Worm (Caenorhabditis elegans): Measurements from ENCODE around the gene mel-11.
A peak's percentile ranks its signal among the peaks of the same experiment; 100 is the strongest.

The mel-11 gene

ce11 chrII:9311702-9312101 lies 46.6 kb upstream of the mel-11 start:
- TF ChIP-seq unc-62 (GFP tag; optimal IDR thresholded peaks at IDR 0.05) = peak; percentile 25
- no peak for TF ChIP-seq lin-13 (tag; optimal IDR thresholded peaks at IDR 0.05)
- no peak for TF ChIP-seq nhr-76 (tag; optimal IDR thresholded peaks at IDR 0.05)
- no peak for TF ChIP-seq mls-2 (tag; optimal IDR thresholded peaks at IDR 0.05)
- TF ChIP-seq nhr-237 (tag; optimal IDR thresholded peaks at IDR 0.05) = no peak
- TF ChIP-seq nhr-28 (tag; optimal IDR thresholded peaks at IDR 0.05) = no peak
- peak; percentile 98 for TF ChIP-seq ces-1 (GFP tag; optimal IDR thresholded peaks at IDR 0.05)

- peak; percentile 1 for TF ChIP-seq mls-2 (tag; optimal IDR thresholded peaks at IDR 0.05)
- TF ChIP-seq elt-1 (tag; optimal IDR thresholded peaks at IDR 0.05; ENCODE audit: borderline replicate concordance, insufficient read depth) = no peak
- no peak for TF ChIP-seq unc-120 (tag; optimal IDR thresholded peaks at IDR 0.05; ENCODE audit: poor library complexity, severe bottlenecking)
- TF ChIP-seq nhr-76 (tag; optimal IDR thresholded peaks at IDR 0.05) = no peak
- TF ChIP-seq pha-4 (tag; optimal IDR thresholded peaks at IDR 0.05) = no peak
- TF ChIP-seq bed-3 (GFP tag; optimal IDR thresholded peaks at IDR 0.05) = no peak
- peak; percentile 50 for TF ChIP-seq ces-1 (GFP tag; optimal IDR thresholded peaks at IDR 0.05)
- TF ChIP-seq sem-2 (GFP tag; optimal IDR thresholded peaks at IDR 0.05) = no peak
Measured at ce11 chrII:9313335-9313734, 45.0 kb upstream of the mel-11 start.

- no peak for TF ChIP-seq mls-2 (tag; optimal IDR thresholded peaks at IDR 0.05)
- TF ChIP-seq lsy-2 (tag; optimal IDR thresholded peaks at IDR 0.05) = no peak
Measured at ce11 chrII:9314733-9315132, 43.6 kb upstream of the mel-11 start.

ce11 chrII:9315692-9316091 lies 42.6 kb upstream of the mel-11 start:
- TF ChIP-seq mep-1 (tag; optimal IDR thresholded peaks at IDR 0.05) = no peak
- no peak for TF ChIP-seq mls-2 (tag; optimal IDR thresholded peaks at IDR 0.05)
- TF ChIP-seq ces-1 (GFP tag; optimal IDR thresholded peaks at IDR 0.05) = peak; percentile 57
- TF ChIP-seq unc-62 (GFP tag; optimal IDR thresholded peaks at IDR 0.05) = peak; percentile 91

- peak; percentile 30 for TF ChIP-seq cnd-1 (tag; optimal IDR thresholded peaks at IDR 0.05)
- peak; percentile 2 for TF ChIP-seq pha-4 (tag; optimal IDR thresholded peaks at IDR 0.05)
- TF ChIP-seq unc-39 (tag; optimal IDR thresholded peaks at IDR 0.05) = peak; percentile 38
- no peak for TF ChIP-seq lin-32 (GFP tag; optimal IDR thresholded peaks at IDR 0.05)
- peak; percentile 72 for TF ChIP-seq zip-8 (tag; optimal IDR thresholded peaks at IDR 0.05)
- TF ChIP-seq ces-1 (GFP tag; optimal IDR thresholded peaks at IDR 0.05) = no peak
- TF ChIP-seq nhr-2 (tag; optimal IDR thresholded peaks at IDR 0.05) = peak; percentile 93
Measured at ce11 chrII:9316801-9317200, 41.5 kb upstream of the mel-11 start.

- TF ChIP-seq lin-13 (tag; optimal IDR thresholded peaks at IDR 0.05) = no peak
- TF ChIP-seq nhr-2 (tag; optimal IDR thresholded peaks at IDR 0.05) = no peak
- no peak for TF ChIP-seq ceh-43 (GFP tag; optimal IDR thresholded peaks at IDR 0.05)
- no peak for TF ChIP-seq hlh-1 (tag; optimal IDR thresholded peaks at IDR 0.05)
- no peak for TF ChIP-seq ceh-83 (GFP tag; optimal IDR thresholded peaks at IDR 0.05)
- TF ChIP-seq bed-3 (GFP tag; optimal IDR thresholded peaks at IDR 0.05) = no peak
- TF ChIP-seq unc-62 (GFP tag; optimal IDR thresholded peaks at IDR 0.05) = no peak
- no peak for TF ChIP-seq pha-4 (tag; optimal IDR thresholded peaks at IDR 0.05)
Measured at ce11 chrII:9319058-9319915, 39.0 kb upstream of the mel-11 start, which contains the start of the genes csa-1 and wdfy-2. Gene csa-1, minus strand, starts transcription at chrII:9319726. Gene wdfy-2, plus strand, starts transcription at chrII:9319865.

ce11 chrII:9322870-9323349 lies 35.4 kb upstream of the mel-11 start, which contains the start of gene rab-39:
Gene rab-39, minus strand, starts transcription at chrII:9322920.
- peak; percentile 36 for TF ChIP-seq mep-1 (tag; optimal IDR thresholded peaks at IDR 0.05)
- TF ChIP-seq ces-1 (GFP tag; optimal IDR thresholded peaks at IDR 0.05) = peak; percentile 74
- TF ChIP-seq lsy-2 (tag; optimal IDR thresholded peaks at IDR 0.05) = peak; percentile 12
- no peak for TF ChIP-seq cnd-1 (tag; optimal IDR thresholded peaks at IDR 0.05)

- TF ChIP-seq unc-120 (tag; optimal IDR thresholded peaks at IDR 0.05; ENCODE audit: poor library complexity, severe bottlenecking) = no peak
- no peak for TF ChIP-seq hlh-1 (tag; optimal IDR thresholded peaks at IDR 0.05)
- no peak for TF ChIP-seq unc-62 (GFP tag; optimal IDR thresholded peaks at IDR 0.05)
- TF ChIP-seq flh-1 (GFP tag; optimal IDR thresholded peaks at IDR 0.05) = no peak
- TF ChIP-seq nhr-12 (tag; optimal IDR thresholded peaks at IDR 0.05) = no peak
- TF ChIP-seq lin-13 (tag; optimal IDR thresholded peaks at IDR 0.05) = no peak
Measured at ce11 chrII:9323660-9324059, 34.7 kb upstream of the mel-11 start, which contains the start of gene egli-1. Gene egli-1, plus strand, starts transcription at chrII:9323960.

Data from whole organism, mixed stage, embryonic.